Worm (Caenorhabditis elegans): ENCODE measurements around the gene cyp-13A12.

DNA sequence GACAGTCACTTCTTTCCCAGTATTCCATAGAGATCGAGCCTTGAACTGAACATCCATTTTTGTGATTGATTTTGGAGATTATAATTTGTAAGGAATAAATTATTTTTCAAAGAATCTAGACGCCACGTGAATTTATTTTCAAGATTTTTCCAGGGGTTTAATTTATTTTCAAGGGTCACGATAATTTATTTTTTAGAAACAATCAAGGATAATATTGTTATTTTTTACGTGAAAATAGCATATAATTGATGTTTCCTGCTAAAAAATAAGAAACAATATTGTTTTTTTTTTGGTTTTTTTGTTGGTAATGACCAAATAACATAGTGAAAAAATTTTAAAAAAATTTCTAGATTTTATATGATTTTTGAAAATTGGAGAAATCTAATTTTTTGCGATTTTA, 5.3 kb downstream of the cyp-13A12 start, which contains the start of gene F14F7.4:
- TF ChIP-seq snpc-3.4 (tag; optimal IDR thresholded peaks at IDR 0.05) (no peak), F22D6.2 (tag; optimal IDR thresholded peaks at IDR 0.05) (no peak), die-1 (tag; optimal IDR thresholded peaks at IDR 0.05) (no peak), F33H1.4 (GFP tag; IDR thresholded peaks at IDR 0.05) (no peak), nhr-27 (tag; optimal IDR thresholded peaks at IDR 0.05) (no peak), attf-3 (GFP tag; conservative IDR thresholded peaks at IDR 0.05) (no peak), ekl-4 (GFP tag; IDR thresholded peaks at IDR 0.05) (no peak), xnd-1 (tag; optimal IDR thresholded peaks at IDR 0.05) (no peak), F55B11.4 (tag; optimal IDR thresholded peaks at IDR 0.05; ENCODE audit: borderline replicate concordance, insufficient read depth) (no peak), unc-62 (GFP tag; optimal IDR thresholded peaks at IDR 0.05) (no peak), athp-1 (tag; optimal IDR thresholded peaks at IDR 0.05) (no peak), lir-1 (GFP tag; conservative IDR thresholded peaks at IDR 0.05) (no peak), Y95B8A.8 (GFP tag; IDR thresholded peaks at IDR 0.05) (no peak), fkh-3 (tag; optimal IDR thresholded peaks at IDR 0.05) (no peak)
